Worm (Caenorhabditis elegans) whole organism, young adult: ENCODE data around the gene msp-113.

Experiments
- B0261.1 ChIP-seq: sonication (generic microtip); optimal IDR thresholded peaks from 2 replicates; lab custom pipeline; 2016; ENCODE audit warnings: mild to moderate bottlenecking, missing genetic modification characterization, moderate library complexity, missing compliant biosample characterization
- B0336.3 ChIP-seq: fragments of 200-800 bp; sonication (Bioruptor generic); IDR thresholded peaks from 2 replicates; pipeline ENCODE4 v1.3.6; 2022; ENCODE audit warnings: missing genetic modification characterization, missing compliant biosample characterization
- C17E4.6 ChIP-seq: fragments of 200-800 bp; sonication (Bioruptor generic); IDR thresholded peaks from 2 replicates; pipeline ENCODE4 v1.3.6; 2022; ENCODE audit warnings: missing genetic modification reagents, missing genetic modification characterization, missing compliant biosample characterization
- D2030.7 ChIP-seq: fragments of 200-800 bp; sonication (Bioruptor generic); IDR thresholded peaks from 2 replicates; pipeline ENCODE4 v1.3.6; 2022; ENCODE audit warnings: missing genetic modification reagents, missing genetic modification characterization, missing compliant biosample characterization
- F22D6.2 ChIP-seq: sonication (generic microtip); optimal IDR thresholded peaks from 2 replicates; lab custom pipeline; 2016; ENCODE audit warnings: mild to moderate bottlenecking, missing genetic modification characterization, missing compliant biosample characterization
- F23B12.7 ChIP-seq: sonication (generic microtip); optimal IDR thresholded peaks from 2 replicates; lab custom pipeline; 2017; ENCODE audit warnings: missing genetic modification characterization, mild to moderate bottlenecking, missing compliant biosample characterization, antibody characterized with exemption, moderate library complexity; ENCODE audit not compliant: insufficient read depth
- F33H1.4 ChIP-seq: fragments of 200-800 bp; sonication (Bioruptor generic); IDR thresholded peaks from 2 replicates; pipeline ENCODE4 v1.3.6; 2022; ENCODE audit warnings: missing genetic modification reagents, missing genetic modification characterization, missing compliant biosample characterization
- F49E8.2 ChIP-seq: sonication (generic microtip); optimal IDR thresholded peaks from 3 replicates; lab custom pipeline; 2017; ENCODE audit warnings: missing genetic modification characterization, mild to moderate bottlenecking, missing compliant biosample characterization, antibody characterized with exemption, moderate library complexity; ENCODE audit not compliant: insufficient read depth
- T26A5.8 ChIP-seq: sonication (generic microtip); optimal IDR thresholded peaks from 2 replicates; lab custom pipeline; 2016; ENCODE audit warnings: missing genetic modification characterization, missing compliant biosample characterization
- Y53F4B.3 ChIP-seq: fragments of 200-800 bp; sonication (Bioruptor generic); IDR thresholded peaks from 2 replicates; pipeline ENCODE4 v1.3.6; 2022; ENCODE audit warnings: missing genetic modification reagents, missing genetic modification characterization, missing compliant biosample characterization
- Y56A3A.18 ChIP-seq: fragments of 200-800 bp; sonication (Bioruptor generic); IDR thresholded peaks from 2 replicates; pipeline ENCODE4 v1.3.6; 2022; ENCODE audit warnings: missing genetic modification reagents, missing genetic modification characterization, missing compliant biosample characterization
- Y95B8A.8 ChIP-seq: fragments of 200-800 bp; sonication (Bioruptor generic); IDR thresholded peaks from 2 replicates; pipeline ENCODE4 v1.3.6; 2022; ENCODE audit warnings: missing genetic modification reagents, missing genetic modification characterization, missing compliant biosample characterization
- ZK185.1 ChIP-seq: sonication (generic microtip); optimal IDR thresholded peaks from 2 replicates; lab custom pipeline; 2016; ENCODE audit warnings: mild to moderate bottlenecking, missing genetic modification characterization, missing compliant biosample characterization; ENCODE audit not compliant: poor library complexity, severe bottlenecking
- atf-7 ChIP-seq: sonication (generic microtip); optimal IDR thresholded peaks from 2 replicates; lab custom pipeline; 2017; ENCODE audit warnings: mild to moderate bottlenecking, missing genetic modification characterization, missing compliant biosample characterization
- attf-5 ChIP-seq: fragments of 200-800 bp; sonication (Bioruptor generic); optimal IDR thresholded peaks from 2 replicates; lab custom pipeline; 2018; ENCODE audit warnings: mild to moderate bottlenecking, missing genetic modification characterization, missing compliant biosample characterization
- attf-6 ChIP-seq: fragments of 200-800 bp; sonication (Bioruptor generic); IDR thresholded peaks from 2 replicates; pipeline ENCODE4 v1.3.6; 2022; ENCODE audit warnings: missing genetic modification reagents, missing genetic modification characterization, missing compliant biosample characterization
- chd-7 ChIP-seq: sonication (generic microtip); optimal IDR thresholded peaks from 2 replicates; lab custom pipeline; 2016; ENCODE audit warnings: mild to moderate bottlenecking, missing genetic modification characterization, moderate library complexity, missing compliant biosample characterization
- die-1 ChIP-seq: sonication (generic microtip); optimal IDR thresholded peaks from 2 replicates; lab custom pipeline; 2016; ENCODE audit warnings: missing genotype, mild to moderate bottlenecking, missing genetic modification characterization, missing compliant biosample characterization
- egl-18 ChIP-seq: fragments of 200-800 bp; sonication (Bioruptor generic); IDR thresholded peaks from 2 replicates; pipeline ENCODE4 v1.3.6; 2022; ENCODE audit warnings: missing genetic modification reagents, missing genetic modification characterization, missing compliant biosample characterization
- egrh-3 ChIP-seq: fragments of 200-800 bp; sonication (Bioruptor generic); IDR thresholded peaks from 2 replicates; pipeline ENCODE4 v1.3.6; 2022; ENCODE audit warnings: missing genetic modification reagents, missing genetic modification characterization, missing compliant biosample characterization
- fkh-3 ChIP-seq: sonication (generic microtip); optimal IDR thresholded peaks from 2 replicates; lab custom pipeline; 2016; ENCODE audit warnings: mild to moderate bottlenecking, missing genetic modification characterization, missing compliant biosample characterization
- him-1 ChIP-seq: sonication (generic microtip); optimal IDR thresholded peaks from 2 replicates; lab custom pipeline; 2016; ENCODE audit warnings: missing genotype, missing genetic modification reagents, missing genetic modification characterization, missing compliant biosample characterization
- hlh-26 ChIP-seq: fragments of 200-800 bp; sonication (Bioruptor generic); conservative IDR thresholded peaks from 2 replicates; pipeline ENCODE4 v1.3.6; 2022; ENCODE audit warnings: missing genetic modification reagents, missing genetic modification characterization, missing compliant biosample characterization
- lin-26 ChIP-seq: fragments of 200-800 bp; sonication (Bioruptor generic); IDR thresholded peaks from 2 replicates; pipeline ENCODE4 v1.3.6; 2022; ENCODE audit warnings: missing genetic modification reagents, missing genetic modification characterization, missing compliant biosample characterization
- lin-54 ChIP-seq: fragments of 200-800 bp; sonication (Bioruptor generic); optimal IDR thresholded peaks from 2 replicates; lab custom pipeline; 2018; ENCODE audit warnings: mild to moderate bottlenecking, missing genetic modification characterization, missing compliant biosample characterization
- mcd-1 ChIP-seq: fragments of 200-800 bp; sonication (Bioruptor generic); IDR thresholded peaks from 2 replicates; pipeline ENCODE4 v1.3.6; 2022; ENCODE audit warnings: missing genetic modification reagents, missing genetic modification characterization, missing compliant biosample characterization
- nfya-1 ChIP-seq: sonication (generic microtip); optimal IDR thresholded peaks from 2 replicates; lab custom pipeline; 2017; ENCODE audit warnings: antibody characterized with exemption, missing compliant biosample characterization, missing genetic modification characterization, borderline replicate concordance; ENCODE audit not compliant: insufficient read depth
- nfyb-1 ChIP-seq: fragments of 200-800 bp; sonication (Bioruptor generic); IDR thresholded peaks from 2 replicates; pipeline ENCODE4 v1.3.6; 2022; ENCODE audit warnings: missing genetic modification reagents, missing genetic modification characterization, missing compliant biosample characterization
- nhr-80 ChIP-seq: sonication (generic microtip); optimal IDR thresholded peaks from 2 replicates; lab custom pipeline; 2016; ENCODE audit warnings: missing genetic modification characterization, missing compliant biosample characterization
- nhr-90 ChIP-seq: sonication (generic microtip); optimal IDR thresholded peaks from 2 replicates; lab custom pipeline; 2016; ENCODE audit warnings: missing genotype, mild to moderate bottlenecking, missing genetic modification characterization, missing compliant biosample characterization
- pbrm-1 ChIP-seq: fragments of 200-800 bp; sonication (Bioruptor generic); IDR thresholded peaks from 2 replicates; pipeline ENCODE4 v1.3.6; 2022; ENCODE audit warnings: missing genetic modification reagents, missing genetic modification characterization, missing compliant biosample characterization
- rpc-1 ChIP-seq, 2 experiments: fragments of 150-350 bp in 1 of 2; sonication (generic microtip) in 1 of 2; optimal IDR thresholded peaks; 2 replicates each; lab custom pipeline; 2014 to 2018; ENCODE audit warnings: missing biosample characterization in 1 of 2, missing genetic modification characterization in 1 of 2, missing genetic modification reagents in 1 of 2, missing genotype in 1 of 2
- sdz-38 ChIP-seq: sonication (generic microtip); optimal IDR thresholded peaks from 2 replicates; lab custom pipeline; 2016; ENCODE audit warnings: missing genotype, missing genetic modification characterization, missing compliant biosample characterization
- snpc-1.1 ChIP-seq: sonication (generic microtip); optimal IDR thresholded peaks from 2 replicates; lab custom pipeline; 2017; ENCODE audit warnings: missing genetic modification characterization, mild to moderate bottlenecking, missing compliant biosample characterization, antibody characterized with exemption, moderate library complexity, missing genotype, missing genetic modification reagents; ENCODE audit not compliant: insufficient read depth
- snpc-1.3 ChIP-seq: sonication (generic microtip); optimal IDR thresholded peaks from 2 replicates; lab custom pipeline; 2017; ENCODE audit warnings: missing genetic modification characterization, mild to moderate bottlenecking, missing compliant biosample characterization, antibody characterized with exemption, moderate library complexity, missing genotype, missing genetic modification reagents; ENCODE audit not compliant: insufficient read depth
- snpc-4 ChIP-seq, 5 experiments: fragments of 150-350 bp in 1 of 5; sonication (generic microtip) in 4 of 5; optimal IDR thresholded peaks; 2 replicates each; lab custom pipeline; 2014 to 2018; ENCODE audit warnings: missing genetic modification characterization in 5 of 5, missing biosample characterization in 3 of 5, antibody characterized with exemption in 2 of 5, mild to moderate bottlenecking in 2 of 5, missing compliant biosample characterization in 2 of 5, missing genotype in 2 of 5, moderate library complexity in 2 of 5, missing genetic modification reagents in 1 of 5
- somi-1 ChIP-seq: fragments of 200-800 bp; sonication (Bioruptor generic); optimal IDR thresholded peaks from 2 replicates; lab custom pipeline; 2018; ENCODE audit warnings: mild to moderate bottlenecking, missing genetic modification characterization, missing compliant biosample characterization
- tbx-9 ChIP-seq: sonication (generic microtip); optimal IDR thresholded peaks from 2 replicates; lab custom pipeline; 2016; ENCODE audit warnings: borderline replicate concordance, missing genetic modification characterization, inconsistent platforms, missing compliant biosample characterization
- unc-130 ChIP-seq: sonication (generic microtip); optimal IDR thresholded peaks from 2 replicates; lab custom pipeline; 2016; ENCODE audit warnings: missing genetic modification reagents, missing genetic modification characterization, missing compliant biosample characterization
- unc-62 ChIP-seq: fragments of 150-350 bp; optimal IDR thresholded peaks from 2 replicates; lab custom pipeline; 2014; ENCODE audit warnings: missing biosample characterization, missing genetic modification reagents, missing genetic modification characterization
- xnd-1 ChIP-seq: sonication (generic microtip); optimal IDR thresholded peaks from 2 replicates; lab custom pipeline; 2016; ENCODE audit warnings: missing genotype, missing genetic modification reagents, missing genetic modification characterization, missing compliant biosample characterization
- ztf-18 ChIP-seq: sonication (generic microtip); optimal IDR thresholded peaks from 2 replicates; lab custom pipeline; 2016; ENCODE audit warnings: missing genotype, mild to moderate bottlenecking, missing genetic modification characterization, missing compliant biosample characterization
- ztf-25 ChIP-seq: fragments of 200-800 bp; sonication (Bioruptor generic); IDR thresholded peaks from 2 replicates; pipeline ENCODE4 v1.3.6; 2022; ENCODE audit warnings: missing genetic modification reagents, missing genetic modification characterization, missing compliant biosample characterization

Gene msp-113

ce11 chrIV:5334518-5334917 lies 36.8 kb downstream of the msp-113 start (continued):
- peak; percentile 78 for TF ChIP-seq rpc-1 (optimal IDR thresholded peaks at IDR 0.05; lab: Kevin White, UChicago)
- peak; percentile 85 for TF ChIP-seq rpc-1 (tag; optimal IDR thresholded peaks at IDR 0.05; lab: Kevin White, UChicago)
- TF ChIP-seq lin-26: no peak; the same call in none of the 2 replicates
- no peak for TF ChIP-seq hlh-26 (GFP tag; lab: Robert Waterston, UW)
- no peak for TF ChIP-seq xnd-1 (tag; lab: Kevin White, UChicago)
- no peak for TF ChIP-seq Y53F4B.3
- no peak for TF ChIP-seq F22D6.2 (tag; lab: Kevin White, UChicago)
- TF ChIP-seq chd-7 (tag; lab: Kevin White, UChicago): no peak
- TF ChIP-seq egl-18: no peak
- TF ChIP-seq nfya-1: no peak
- TF ChIP-seq F33H1.4: peak; percentile 17

- no peak for TF ChIP-seq sdz-38 (tag; lab: Kevin White, UChicago)
- no peak for TF ChIP-seq somi-1 (GFP tag; lab: Kevin White, UChicago)
- TF ChIP-seq egrh-3: no peak
- no peak for TF ChIP-seq T26A5.8 (tag; lab: Kevin White, UChicago)
- no peak for TF ChIP-seq nfya-1
- TF ChIP-seq ZK185.1 (tag; lab: Kevin White, UChicago): no peak
- TF ChIP-seq C17E4.6: no peak
- no peak for TF ChIP-seq mcd-1 (GFP tag; lab: Robert Waterston, UW)
- no peak for TF ChIP-seq F49E8.2
- TF ChIP-seq fkh-3 (tag; lab: Kevin White, UChicago): no peak
These were observed 39.9 kb downstream of the msp-113 start for ce11 chrIV:5337649-5338048.

- TF ChIP-seq Y56A3A.18 (GFP tag; lab: Robert Waterston, UW) (no peak), unc-130 (no peak), nhr-80 (no peak), ztf-25 (GFP tag; lab: Robert Waterston, UW) (no peak), ZK185.1 (tag; lab: Kevin White, UChicago) (no peak), unc-62 (GFP tag; lab: Kevin White, UChicago) (no peak), die-1 (tag; lab: Kevin White, UChicago) (no peak), tbx-9 (no peak)
These were observed 41.5 kb downstream of the msp-113 start, which contains the start of gene Y4C6B.2 for ce11 chrIV:5339255-5339654. Gene Y4C6B.2, plus strand, starts transcription at chrIV:5339574.

ce11 chrIV:5344168-5344567 lies 46.4 kb downstream of the msp-113 start:
- TF ChIP-seq nhr-90 (tag; lab: Kevin White, UChicago) (peak; percentile 4), attf-5 (no peak), F49E8.2 (no peak), nfyb-1 (0 out of 2 replicates have a peak, but pooled peaks have one; percentile 36), B0261.1 (peak; percentile 68), F23B12.7 (tag; lab: Kevin White, UChicago) (peak; percentile 45), B0336.3 (GFP tag; lab: Robert Waterston, UW) (no peak), atf-7 (peak; percentile 0), die-1 (tag; lab: Kevin White, UChicago) (peak; percentile 47), D2030.7 (GFP tag; lab: Robert Waterston, UW) (peak; percentile 45; the same call in 1 of the 2 replicates), attf-6 (GFP tag; lab: Robert Waterston, UW) (peak; percentile 46; the same call in 1 of the 2 replicates), snpc-4 (GFP tag; optimal IDR thresholded peaks at IDR 0.05; lab: Kevin White, UChicago) (peak; percentile 83), snpc-4 (tag; optimal IDR thresholded peaks at IDR 0.05; lab: Kevin White, UChicago) (peak; percentile 71 to 93 (median 90)), Y95B8A.8 (GFP tag; lab: Robert Waterston, UW) (0 out of 2 replicates have a peak, but pooled peaks have one; percentile 24), lin-54 (GFP tag; lab: Kevin White, UChicago) (peak; percentile 41), ztf-18 (peak; percentile 30), him-1 (peak; percentile 42), pbrm-1 (GFP tag; lab: Robert Waterston, UW) (0 out of 2 replicates have a peak, but pooled peaks have one; percentile 53), rpc-1 (optimal IDR thresholded peaks at IDR 0.05; lab: Kevin White, UChicago) (peak; percentile 55), rpc-1 (tag; optimal IDR thresholded peaks at IDR 0.05; lab: Kevin White, UChicago) (peak; percentile 79), snpc-1.3 (tag; lab: Kevin White, UChicago) (peak; percentile 36), snpc-1.1 (peak; percentile 87)
